Worm (Caenorhabditis elegans): Measurements from ENCODE around the gene srx-117.

DNA sequence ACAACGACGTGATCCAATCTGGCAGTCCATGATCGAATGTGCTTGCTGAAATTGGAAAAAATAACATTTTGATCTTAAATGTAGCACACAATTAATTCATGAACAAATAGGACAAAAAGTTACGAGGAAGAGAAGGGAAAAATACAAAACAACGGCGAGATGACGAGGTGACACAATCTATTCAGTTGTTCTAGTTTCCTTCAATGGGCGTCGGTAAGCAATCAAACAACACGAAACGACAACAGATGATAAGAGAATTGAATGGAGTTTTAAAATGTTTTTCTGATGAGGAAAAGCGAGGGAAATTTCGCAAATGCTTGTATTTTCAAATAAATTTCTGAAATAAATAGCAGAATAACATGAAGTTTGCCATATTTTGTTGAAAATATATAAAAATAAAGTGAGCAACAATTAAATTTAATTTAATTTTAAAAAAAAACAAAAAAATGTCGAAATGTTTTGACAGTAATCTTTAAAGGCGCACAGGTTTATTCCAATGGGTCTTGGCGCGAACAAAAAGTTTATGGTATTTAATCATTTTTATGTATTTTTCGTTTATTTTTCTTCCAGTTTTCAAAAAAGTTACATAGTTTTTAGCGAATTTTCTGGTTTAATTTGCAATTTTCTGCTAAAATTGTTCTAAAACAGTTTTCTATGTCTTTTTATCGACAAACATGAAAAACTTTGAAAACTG is 21.9 kb downstream of the srx-117 start, which contains the start of gene C14C11.7:
- no peak for TF ChIP-seq skn-1 (tag; optimal IDR thresholded peaks at IDR 0.05)
- no peak for TF ChIP-seq aly-2 (tag; optimal IDR thresholded peaks at IDR 0.05)
- TF ChIP-seq nhr-12 (tag; optimal IDR thresholded peaks at IDR 0.05), result no peak
- TF ChIP-seq zag-1 (tag; optimal IDR thresholded peaks at IDR 0.05), result no peak
- no peak for TF ChIP-seq F13H6.1 (tag; optimal IDR thresholded peaks at IDR 0.05)
- TF ChIP-seq nhr-129 (tag; optimal IDR thresholded peaks at IDR 0.05), result no peak

Measured in whole organism, L2 larva.